ENCODE assay signal across 4 fruit fly cellular contexts in the genomic region with DNA sequence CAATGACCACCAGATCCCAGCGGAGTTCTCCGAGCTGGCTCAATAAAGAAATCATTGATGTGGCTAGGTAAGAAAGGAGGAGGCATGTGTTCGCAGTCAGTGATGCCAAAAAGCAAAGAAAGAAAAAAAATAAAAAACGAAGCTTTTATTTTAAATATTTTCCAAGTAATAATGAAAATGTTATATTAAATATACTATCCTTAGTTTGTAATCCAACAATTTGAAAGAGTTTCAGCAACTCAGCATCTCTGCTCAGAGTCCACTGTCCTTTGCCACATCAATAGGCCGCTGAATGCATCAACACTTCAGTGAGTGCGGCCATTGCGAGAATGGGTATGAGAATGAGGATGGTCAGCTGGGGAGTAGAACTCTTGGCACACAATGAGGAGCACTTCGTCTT.
TF ChIP-seq lines count a peak whose summit lies in the region.

No protein-coding gene starts in this region.

- TF ChIP-seq CTCF in whole organism, embryonic (GFP tag; optimal IDR thresholded peaks at IDR 0.05; lab: Kevin White, UChicago): no peak

TF ChIP-seq in whole organism, embryonic, 481 proteins besides CTCF, POLR2A, EP300 and RAD21 (continues in another document):
- TF ChIP-seq CG10979 (tag; optimal IDR thresholded peaks at IDR 0.05; lab: Kevin White, UChicago): peak; percentile 63
- no peak for TF ChIP-seq CG12769 (tag; optimal IDR thresholded peaks at IDR 0.05; lab: Kevin White, UChicago)
- no peak for TF ChIP-seq Sox102F (GFP tag; optimal IDR thresholded peaks at IDR 0.05; lab: Kevin White, UChicago)
- peak; percentile 55 for TF ChIP-seq CG33557 (GFP tag; optimal IDR thresholded peaks at IDR 0.05; lab: Kevin White, UChicago)
- peak; percentile 27 for TF ChIP-seq trem (tag; optimal IDR thresholded peaks at IDR 0.05; lab: Kevin White, UChicago)
- peak; percentile 4 for TF ChIP-seq Hsf (GFP tag; optimal IDR thresholded peaks at IDR 0.05; lab: Kevin White, UChicago)
- TF ChIP-seq CG32532 (GFP tag; IDR thresholded peaks at IDR 0.05; lab: Robert Waterston, UW): 0 out of 2 replicates have a peak, but pooled peaks have one; percentile 17
- TF ChIP-seq unpg (GFP tag; optimal IDR thresholded peaks at IDR 0.05; lab: Kevin White, UChicago): peak; percentile 17
- no peak for TF ChIP-seq Hand (GFP tag; optimal IDR thresholded peaks at IDR 0.05; lab: Kevin White, UChicago)
- TF ChIP-seq gcm (GFP tag; optimal IDR thresholded peaks at IDR 0.05; lab: Kevin White, UChicago): peak; percentile 11
- TF ChIP-seq CG2120 (GFP tag; optimal IDR thresholded peaks at IDR 0.05; lab: Kevin White, UChicago): no peak
- no peak for TF ChIP-seq PHDP (tag; optimal IDR thresholded peaks at IDR 0.05; lab: Kevin White, UChicago)
- peak; percentile 45 for TF ChIP-seq CG31441 (GFP tag; IDR thresholded peaks at IDR 0.05; lab: Robert Waterston, UW)
- TF ChIP-seq CG6254 (GFP tag; optimal IDR thresholded peaks at IDR 0.05; lab: Kevin White, UChicago): peak; percentile 46
- TF ChIP-seq otp (GFP tag; IDR thresholded peaks at IDR 0.05; lab: Robert Waterston, UW): peak; percentile 66; the same call in 1 of the 3 replicates
- TF ChIP-seq CG31388 (GFP tag; optimal IDR thresholded peaks at IDR 0.05; lab: Kevin White, UChicago): no peak
- 0 out of 3 replicates have a peak, but pooled peaks have one; percentile 45 for TF ChIP-seq CG17361 (GFP tag; IDR thresholded peaks at IDR 0.05; lab: Robert Waterston, UW)
- TF ChIP-seq CoRest (tag; optimal IDR thresholded peaks at IDR 0.05; lab: Kevin White, UChicago): peak; percentile 1
- no peak for TF ChIP-seq CG1832 (GFP tag; optimal IDR thresholded peaks at IDR 0.05; lab: Kevin White, UChicago)
- TF ChIP-seq CG4360 (GFP tag; IDR thresholded peaks at IDR 0.05; lab: Robert Waterston, UW): 0 out of 2 replicates have a peak, but pooled peaks have one; percentile 24

TF ChIP-seq in whole organism, prepupa, 60 proteins besides CTCF, POLR2A, EP300 and RAD21 (continues in another document):
- peak; percentile 15 for TF ChIP-seq CG6792 (GFP tag; optimal IDR thresholded peaks at IDR 0.05; lab: Kevin White, UChicago)
- TF ChIP-seq CG32006 (GFP tag; optimal IDR thresholded peaks at IDR 0.05; lab: Kevin White, UChicago): peak; percentile 13
- peak; percentile 55 for TF ChIP-seq achi (GFP tag; optimal IDR thresholded peaks at IDR 0.05; lab: Kevin White, UChicago)
- TF ChIP-seq Sox102F (GFP tag; optimal IDR thresholded peaks at IDR 0.05; lab: Kevin White, UChicago): peak; percentile 4
- TF ChIP-seq Ets96B (tag; optimal IDR thresholded peaks at IDR 0.05; lab: Kevin White, UChicago): peak; percentile 69
- peak; percentile 51 for TF ChIP-seq CG9139 (GFP tag; optimal IDR thresholded peaks at IDR 0.05; lab: Kevin White, UChicago)
- peak; percentile 24 for TF ChIP-seq CG10631 (GFP tag; optimal IDR thresholded peaks at IDR 0.05; lab: Kevin White, UChicago)
- TF ChIP-seq Blimp-1 (GFP tag; optimal IDR thresholded peaks at IDR 0.05; lab: Kevin White, UChicago): no peak
- peak; percentile 68 for TF ChIP-seq dsx (GFP tag; optimal IDR thresholded peaks at IDR 0.05; lab: Kevin White, UChicago; ENCODE audit: poor library complexity, severe bottlenecking)
- peak; percentile 85 for TF ChIP-seq CG6163 (GFP tag; IDR thresholded peaks at IDR 0.05; lab: Robert Waterston, UW)
- peak; percentile 48 for TF ChIP-seq acj6 (GFP tag; optimal IDR thresholded peaks at IDR 0.05; lab: Kevin White, UChicago)
- TF ChIP-seq CG1621 (tag; optimal IDR thresholded peaks at IDR 0.05; lab: Kevin White, UChicago): peak; percentile 38
- no peak for TF ChIP-seq lz (GFP tag; optimal IDR thresholded peaks at IDR 0.05; lab: Kevin White, UChicago)
- peak; percentile 5 for TF ChIP-seq CG8632 (GFP tag; optimal IDR thresholded peaks at IDR 0.05; lab: Kevin White, UChicago)
- no peak for TF ChIP-seq vri (GFP tag; optimal IDR thresholded peaks at IDR 0.05; lab: Kevin White, UChicago)
- peak; percentile 24 for TF ChIP-seq CG34406 (GFP tag; optimal IDR thresholded peaks at IDR 0.05; lab: Kevin White, UChicago)
- TF ChIP-seq salr (GFP tag; optimal IDR thresholded peaks at IDR 0.05; lab: Kevin White, UChicago): peak in 1 of 2 experiments; percentile 35
- no peak for TF ChIP-seq CG7368 (GFP tag; optimal IDR thresholded peaks at IDR 0.05; lab: Kevin White, UChicago)
- TF ChIP-seq spab (GFP tag; optimal IDR thresholded peaks at IDR 0.05; lab: Kevin White, UChicago): peak; percentile 52
- 0 out of 3 replicates have a peak, but pooled peaks have one; percentile 39 for TF ChIP-seq eg (GFP tag; IDR thresholded peaks at IDR 0.05; lab: Robert Waterston, UW)
- peak; percentile 38 for TF ChIP-seq fd59A (GFP tag; optimal IDR thresholded peaks at IDR 0.05; lab: Kevin White, UChicago)

TF ChIP-seq in whole organism, pupa, 21 proteins besides CTCF, POLR2A, EP300 and RAD21:
- TF ChIP-seq CG34367 (tag; optimal IDR thresholded peaks at IDR 0.05; lab: Kevin White, UChicago) (peak; percentile 59), Snoo (tag; optimal IDR thresholded peaks at IDR 0.05; lab: Kevin White, UChicago) (no peak), Pif1B (GFP tag; optimal IDR thresholded peaks at IDR 0.05; lab: Kevin White, UChicago) (peak; percentile 21), fd96Ca (GFP tag; IDR thresholded peaks at IDR 0.05; lab: Robert Waterston, UW) (no peak), CG9948 (tag; optimal IDR thresholded peaks at IDR 0.05; lab: Kevin White, UChicago) (peak; percentile 65), Ets98B (GFP tag; IDR thresholded peaks at IDR 0.05; lab: Robert Waterston, UW) (0 out of 2 replicates have a peak, but pooled peaks have one; percentile 12), Pif1A (GFP tag; optimal IDR thresholded peaks at IDR 0.05; lab: Kevin White, UChicago) (peak; percentile 68), CG12605 (GFP tag; IDR thresholded peaks at IDR 0.05; lab: Robert Waterston, UW) (no peak), CG8159 (tag; optimal IDR thresholded peaks at IDR 0.05; lab: Kevin White, UChicago) (peak; percentile 61), CG10348 (GFP tag; IDR thresholded peaks at IDR 0.05; lab: Robert Waterston, UW) (no peak), CG4496 (GFP tag; IDR thresholded peaks at IDR 0.05; lab: Robert Waterston, UW) (peak; percentile 36; the same call in 1 of the 3 replicates), gl (tag; optimal IDR thresholded peaks at IDR 0.05; lab: Kevin White, UChicago) (peak; percentile 25), CG13204 (GFP tag; optimal IDR thresholded peaks at IDR 0.05; lab: Kevin White, UChicago) (no peak), CG15710 (tag; optimal IDR thresholded peaks at IDR 0.05; lab: Kevin White, UChicago) (peak; percentile 65), CG8301 (tag; optimal IDR thresholded peaks at IDR 0.05; lab: Kevin White, UChicago) (peak; percentile 19), rn (GFP tag; IDR thresholded peaks at IDR 0.05; lab: Robert Waterston, UW) (no peak), CG32121 (GFP tag; IDR thresholded peaks at IDR 0.05; lab: Robert Waterston, UW) (no peak), EcR (GFP tag; optimal IDR thresholded peaks at IDR 0.05; lab: Kevin White, UChicago) (peak; percentile 52), CG17806 (tag; optimal IDR thresholded peaks at IDR 0.05; lab: Kevin White, UChicago) (peak; percentile 69), D1 (tag; optimal IDR thresholded peaks at IDR 0.05; lab: Kevin White, UChicago) (peak; percentile 35), CG14655 (GFP tag; optimal IDR thresholded peaks at IDR 0.05; lab: Kevin White, UChicago) (peak; percentile 57)

TF ChIP-seq in whole organism, wandering third instar larva, 38 proteins besides CTCF, POLR2A, EP300 and RAD21:
- TF ChIP-seq fru (GFP tag; optimal IDR thresholded peaks at IDR 0.05; lab: Kevin White, UChicago) (no peak), OdsH (GFP tag; optimal IDR thresholded peaks at IDR 0.05; lab: Kevin White, UChicago) (no peak), HLH106 (tag; optimal IDR thresholded peaks at IDR 0.05; lab: Kevin White, UChicago) (no peak), brk (GFP tag; optimal IDR thresholded peaks at IDR 0.05; lab: Kevin White, UChicago) (no peak), foxo (GFP tag; optimal IDR thresholded peaks at IDR 0.05; lab: Kevin White, UChicago) (peak in 1 of 2 experiments; percentile 25), ey (GFP tag; optimal IDR thresholded peaks at IDR 0.05; lab: Kevin White, UChicago) (peak; percentile 20), dsf (GFP tag; optimal IDR thresholded peaks at IDR 0.05; lab: Kevin White, UChicago; ENCODE audit: borderline replicate concordance) (no peak), psq (GFP tag; optimal IDR thresholded peaks at IDR 0.05; lab: Kevin White, UChicago) (no peak), woc (GFP tag; optimal IDR thresholded peaks at IDR 0.05; lab: Kevin White, UChicago) (no peak), h (GFP tag; optimal IDR thresholded peaks at IDR 0.05; lab: Kevin White, UChicago) (no peak), dmrt93B (GFP tag; optimal IDR thresholded peaks at IDR 0.05; lab: Kevin White, UChicago) (no peak), Myc (optimal IDR thresholded peaks at IDR 0.05; lab: Kevin White, UChicago) (no peak), Abd-B (GFP tag; optimal IDR thresholded peaks at IDR 0.05; lab: Kevin White, UChicago) (no peak), usp (GFP tag; optimal IDR thresholded peaks at IDR 0.05; lab: Kevin White, UChicago) (no peak), N (GFP tag; optimal IDR thresholded peaks at IDR 0.05; lab: Kevin White, UChicago) (no peak), Mio (GFP tag; optimal IDR thresholded peaks at IDR 0.05; lab: Kevin White, UChicago) (no peak), rgr (GFP tag; optimal IDR thresholded peaks at IDR 0.05; lab: Kevin White, UChicago) (peak; percentile 25), Sp1 (GFP tag; optimal IDR thresholded peaks at IDR 0.05; lab: Kevin White, UChicago) (no peak), CG9705 (GFP tag; optimal IDR thresholded peaks at IDR 0.05; lab: Kevin White, UChicago) (no peak), sage (GFP tag; optimal IDR thresholded peaks at IDR 0.05; lab: Kevin White, UChicago) (no peak), tai (GFP tag; optimal IDR thresholded peaks at IDR 0.05; lab: Kevin White, UChicago) (no peak), pan (optimal IDR thresholded peaks at IDR 0.05; lab: Kevin White, UChicago) (no peak), sv (GFP tag; optimal IDR thresholded peaks at IDR 0.05; lab: Kevin White, UChicago) (no peak)

Comparison
In these comparisons a context has a peak if more than half of its experiments do, and no peak if none do; other contexts are left out.
1. Of the 7 proteins assayed by ChIP-seq in both whole organism, embryonic and whole organism, prepupa: peak only in whole organism, embryonic: Blimp-1; only in whole organism, prepupa: Sox102F; in both: none; in neither: 5.